Fruit fly (Drosophila melanogaster) whole organism, prepupa: Measurements from ENCODE around the gene CG13667.

Experiments
- Blimp-1 ChIP-seq: fragments of 200-800 bp; sonication (Bioruptor generic); optimal IDR thresholded peaks from 3 replicates; lab custom pipeline; 2017; ENCODE audit warnings: missing biosample characterization, missing genetic modification characterization, mild to moderate bottlenecking, moderate library complexity, missing genetic modification reagents
- CG10631 ChIP-seq: fragments of 200-800 bp; sonication (Bioruptor generic); optimal IDR thresholded peaks from 2 replicates; lab custom pipeline; 2016; ENCODE audit warnings: missing biosample characterization, missing genetic modification characterization
- CG11762 ChIP-seq: fragments of 200-800 bp; sonication (Bioruptor generic); optimal IDR thresholded peaks from 3 replicates; lab custom pipeline; 2016; ENCODE audit warnings: missing biosample characterization, missing genetic modification characterization; ENCODE audit not compliant: insufficient read depth
- CG11902 ChIP-seq: fragments of 200-800 bp; sonication (Bioruptor generic); optimal IDR thresholded peaks from 3 replicates; lab custom pipeline; 2016; ENCODE audit warnings: missing biosample characterization, missing genetic modification characterization
- CG15336 ChIP-seq: fragments of 200-800 bp; sonication (Bioruptor generic); IDR thresholded peaks from 2 replicates; pipeline ENCODE4 v1.3.6; 2022; ENCODE audit warnings: missing biosample characterization, missing genetic modification characterization
- CG1621 ChIP-seq: fragments of 200-800 bp; sonication (Bioruptor generic); optimal IDR thresholded peaks from 3 replicates; lab custom pipeline; 2018; ENCODE audit warnings: missing biosample characterization, mild to moderate bottlenecking, missing genetic modification characterization
- CG3032 ChIP-seq: fragments of 200-800 bp; optimal IDR thresholded peaks from 2 replicates; lab custom pipeline; 2019; ENCODE audit warnings: missing biosample characterization, mild to moderate bottlenecking, missing genetic modification characterization, moderate library complexity
- CG32006 ChIP-seq: fragments of 200-800 bp; sonication (Bioruptor generic); optimal IDR thresholded peaks from 3 replicates; lab custom pipeline; 2017; ENCODE audit warnings: missing biosample characterization, mild to moderate bottlenecking, missing genetic modification characterization
- CG3919 ChIP-seq: fragments of 200-800 bp; sonication (Bioruptor generic); optimal IDR thresholded peaks from 3 replicates; lab custom pipeline; 2016; ENCODE audit warnings: missing biosample characterization, missing genetic modification characterization
- CG4318 ChIP-seq: fragments of 200-800 bp; sonication (Bioruptor generic); optimal IDR thresholded peaks from 3 replicates; lab custom pipeline; 2017; ENCODE audit warnings: missing biosample characterization, mild to moderate bottlenecking, missing genetic modification characterization
- CG6163 ChIP-seq: fragments of 200-800 bp; sonication (Bioruptor generic); IDR thresholded peaks from 3 replicates; pipeline ENCODE4 v1.3.6; 2022; ENCODE audit warnings: missing biosample characterization, missing genetic modification characterization
- CG6276 ChIP-seq: fragments of 200-800 bp; sonication (Bioruptor generic); optimal IDR thresholded peaks from 2 replicates; lab custom pipeline; 2017; ENCODE audit warnings: missing biosample characterization, mild to moderate bottlenecking, missing genetic modification characterization
- CG6792 ChIP-seq: fragments of 200-800 bp; sonication (Bioruptor generic); optimal IDR thresholded peaks from 3 replicates; lab custom pipeline; 2016; ENCODE audit warnings: missing biosample characterization, missing genetic modification characterization
- CG6808 ChIP-seq: fragments of 200-800 bp; sonication (Bioruptor generic); optimal IDR thresholded peaks from 3 replicates; lab custom pipeline; 2017; ENCODE audit warnings: missing biosample characterization, missing genetic modification characterization, mild to moderate bottlenecking, moderate library complexity, missing genetic modification reagents
- CG6854 ChIP-seq: fragments of 200-800 bp; sonication (Bioruptor generic); optimal IDR thresholded peaks from 2 replicates; lab custom pipeline; 2017; ENCODE audit warnings: missing biosample characterization, mild to moderate bottlenecking, missing genetic modification characterization
- CG8319 ChIP-seq: fragments of 200-800 bp; sonication (Bioruptor generic); optimal IDR thresholded peaks from 3 replicates; lab custom pipeline; 2016; ENCODE audit warnings: missing biosample characterization, missing genetic modification characterization
- CG8632 ChIP-seq: fragments of 200-800 bp; sonication (Bioruptor generic); optimal IDR thresholded peaks from 3 replicates; lab custom pipeline; 2016; ENCODE audit warnings: missing biosample characterization, missing genetic modification characterization
- CG9139 ChIP-seq: fragments of 200-800 bp; sonication (Bioruptor generic); optimal IDR thresholded peaks from 3 replicates; lab custom pipeline; 2017; ENCODE audit warnings: missing biosample characterization, mild to moderate bottlenecking, missing genetic modification characterization
- Eip75B ChIP-seq: fragments of 200-800 bp; sonication (Bioruptor generic); optimal IDR thresholded peaks from 3 replicates; lab custom pipeline; 2016; ENCODE audit warnings: missing biosample characterization, missing genetic modification characterization
- Eip93F ChIP-seq: fragments of 200-800 bp; sonication (Bioruptor generic); optimal IDR thresholded peaks from 2 replicates; lab custom pipeline; 2016; ENCODE audit warnings: missing biosample characterization, mild to moderate bottlenecking, missing genetic modification characterization
- Ets96B ChIP-seq: fragments of 200-800 bp; optimal IDR thresholded peaks from 2 replicates; lab custom pipeline; 2019; ENCODE audit warnings: missing biosample characterization, mild to moderate bottlenecking, missing genetic modification characterization, moderate library complexity
- Hr39 ChIP-seq: fragments of 200-800 bp; sonication (Bioruptor generic); optimal IDR thresholded peaks from 2 replicates; lab custom pipeline; 2016; ENCODE audit warnings: missing biosample characterization, missing genetic modification characterization
- Hr4 ChIP-seq: fragments of 200-800 bp; sonication (Bioruptor generic); optimal IDR thresholded peaks from 3 replicates; lab custom pipeline; 2016; ENCODE audit warnings: missing biosample characterization, missing genetic modification characterization
- Smox ChIP-seq: fragments of 200-800 bp; sonication (Bioruptor generic); optimal IDR thresholded peaks from 3 replicates; lab custom pipeline; 2016; ENCODE audit warnings: missing biosample characterization, missing genetic modification characterization
- Sox102F ChIP-seq: fragments of 200-800 bp; sonication (Bioruptor generic); optimal IDR thresholded peaks from 2 replicates; lab custom pipeline; 2016; ENCODE audit warnings: missing biosample characterization, mild to moderate bottlenecking, missing genetic modification characterization
- Sox14 ChIP-seq: fragments of 200-800 bp; sonication (Bioruptor generic); optimal IDR thresholded peaks from 3 replicates; lab custom pipeline; 2016; ENCODE audit warnings: missing biosample characterization, missing genetic modification characterization
- Sox15 ChIP-seq: fragments of 200-800 bp; sonication (Bioruptor generic); optimal IDR thresholded peaks from 3 replicates; lab custom pipeline; 2016; ENCODE audit warnings: missing biosample characterization, missing genetic modification characterization
- achi ChIP-seq: fragments of 200-800 bp; sonication (Bioruptor generic); optimal IDR thresholded peaks from 3 replicates; lab custom pipeline; 2016; ENCODE audit warnings: missing biosample characterization, missing genetic modification characterization
- dsx ChIP-seq: fragments of 200-800 bp; optimal IDR thresholded peaks from 3 replicates; lab custom pipeline; 2019; ENCODE audit warnings: missing biosample characterization, mild to moderate bottlenecking, missing genetic modification characterization, moderate library complexity; ENCODE audit not compliant: poor library complexity, severe bottlenecking
- eg ChIP-seq: fragments of 200-800 bp; sonication (Bioruptor generic); IDR thresholded peaks from 3 replicates; pipeline ENCODE4 v1.3.6; 2022; ENCODE audit warnings: missing biosample characterization, missing genetic modification characterization
- fd59A ChIP-seq: fragments of 200-800 bp; sonication (Bioruptor generic); optimal IDR thresholded peaks from 2 replicates; lab custom pipeline; 2017; ENCODE audit warnings: missing biosample characterization, mild to moderate bottlenecking, missing genetic modification characterization, missing genetic modification reagents
- fd85E ChIP-seq: fragments of 200-800 bp; sonication (Bioruptor generic); optimal IDR thresholded peaks from 3 replicates; lab custom pipeline; 2016; ENCODE audit warnings: missing biosample characterization, missing genetic modification characterization
- fkh ChIP-seq: fragments of 200-800 bp; sonication (Bioruptor generic); optimal IDR thresholded peaks from 3 replicates; lab custom pipeline; 2017; ENCODE audit warnings: missing biosample characterization, mild to moderate bottlenecking, missing genetic modification characterization, moderate library complexity
- lz ChIP-seq: fragments of 200-800 bp; sonication (Bioruptor generic); optimal IDR thresholded peaks from 3 replicates; lab custom pipeline; 2016; ENCODE audit warnings: missing biosample characterization, missing genetic modification characterization
- net ChIP-seq: fragments of 200-800 bp; sonication (Bioruptor generic); optimal IDR thresholded peaks from 3 replicates; lab custom pipeline; 2016; ENCODE audit warnings: missing biosample characterization, missing genetic modification characterization
- pdm3 ChIP-seq: fragments of 200-800 bp; sonication (Bioruptor generic); optimal IDR thresholded peaks from 3 replicates; lab custom pipeline; 2016; ENCODE audit warnings: missing biosample characterization, missing genetic modification characterization
- spab ChIP-seq: fragments of 200-800 bp; sonication (Bioruptor generic); optimal IDR thresholded peaks from 2 replicates; lab custom pipeline; 2017; ENCODE audit warnings: missing biosample characterization, mild to moderate bottlenecking, missing genetic modification characterization, missing genetic modification reagents
- ss ChIP-seq, 2 experiments: fragments of 200-800 bp; sonication (Bioruptor generic); optimal IDR thresholded peaks; 2 replicates in 1 of 2; 3 replicates in 1 of 2; lab custom pipeline; 2017 to 2018; ENCODE audit warnings: mild to moderate bottlenecking in 2 of 2, missing biosample characterization in 2 of 2, missing genetic modification characterization in 2 of 2, moderate library complexity in 1 of 2
- svp ChIP-seq: fragments of 200-800 bp; sonication (Bioruptor generic); peaks from one replicate; lab custom pipeline; 2016; ENCODE audit warnings: missing biosample characterization, missing genetic modification characterization
- topi ChIP-seq: fragments of 200-800 bp; sonication (Bioruptor generic); optimal IDR thresholded peaks from 3 replicates; lab custom pipeline; 2016; ENCODE audit warnings: missing biosample characterization, missing genetic modification characterization
- vri ChIP-seq: fragments of 200-800 bp; sonication (Bioruptor generic); optimal IDR thresholded peaks from 3 replicates; lab custom pipeline; 2016; ENCODE audit warnings: missing biosample characterization, mild to moderate bottlenecking, missing genetic modification characterization

The CG13667 gene

dm6 chr3L:8418984-8419383 is 13.7 kb downstream of the CG13667 start (continued):
- peak; percentile 53 for TF ChIP-seq CG6792 (GFP tag; lab: Kevin White, UChicago)
- peak; percentile 82 for TF ChIP-seq CG3919 (GFP tag; lab: Kevin White, UChicago)
- peak; percentile 89 for TF ChIP-seq CG4318
- TF ChIP-seq CG10631 = peak; percentile 81
- peak; percentile 64 for TF ChIP-seq lz (GFP tag; lab: Kevin White, UChicago)
- TF ChIP-seq pdm3 (GFP tag; lab: Kevin White, UChicago) = peak; percentile 78
- no peak for TF ChIP-seq vri
- peak; percentile 95 for TF ChIP-seq Hr4

- TF ChIP-seq CG15336 (GFP tag; lab: Robert Waterston, UW) = 0 out of 2 replicates have a peak, but pooled peaks have one; percentile 10
- TF ChIP-seq CG8632 = no peak
- peak in 1 of 2 experiments; percentile 16 for TF ChIP-seq ss (GFP tag; optimal IDR thresholded peaks at IDR 0.05; lab: Kevin White, UChicago)
- TF ChIP-seq eg (GFP tag; lab: Robert Waterston, UW) = peak; percentile 23; the same call in 1 of the 3 replicates
- no peak for TF ChIP-seq CG1621
- no peak for TF ChIP-seq Sox102F (GFP tag; lab: Kevin White, UChicago)
Observed at dm6 chr3L:8419622-8420176, 14.4 kb downstream of the CG13667 start.

DNA sequence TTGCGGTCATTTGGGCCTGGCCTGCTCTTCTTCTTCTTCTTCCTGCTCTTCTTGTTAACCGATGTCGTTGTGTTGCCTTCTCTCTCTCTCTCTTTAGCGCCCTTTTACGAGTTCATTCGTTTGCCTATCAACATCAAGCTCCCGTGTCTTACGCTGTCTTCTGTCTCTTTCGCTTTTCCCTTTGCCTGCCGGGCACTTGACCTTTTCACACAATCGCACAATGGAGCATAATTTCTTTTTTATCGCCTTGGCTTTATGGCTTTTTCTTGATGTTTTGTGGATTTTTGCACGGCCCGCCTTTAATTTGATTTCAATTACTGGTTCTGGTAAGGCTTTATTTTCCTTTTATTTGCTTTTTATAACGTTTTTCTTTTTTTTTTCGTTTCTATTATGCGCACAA is 16.1 kb downstream of the CG13667 start:
- TF ChIP-seq vri = no peak
- peak; percentile 88 for TF ChIP-seq svp (GFP tag; lab: Kevin White, UChicago)

DNA sequence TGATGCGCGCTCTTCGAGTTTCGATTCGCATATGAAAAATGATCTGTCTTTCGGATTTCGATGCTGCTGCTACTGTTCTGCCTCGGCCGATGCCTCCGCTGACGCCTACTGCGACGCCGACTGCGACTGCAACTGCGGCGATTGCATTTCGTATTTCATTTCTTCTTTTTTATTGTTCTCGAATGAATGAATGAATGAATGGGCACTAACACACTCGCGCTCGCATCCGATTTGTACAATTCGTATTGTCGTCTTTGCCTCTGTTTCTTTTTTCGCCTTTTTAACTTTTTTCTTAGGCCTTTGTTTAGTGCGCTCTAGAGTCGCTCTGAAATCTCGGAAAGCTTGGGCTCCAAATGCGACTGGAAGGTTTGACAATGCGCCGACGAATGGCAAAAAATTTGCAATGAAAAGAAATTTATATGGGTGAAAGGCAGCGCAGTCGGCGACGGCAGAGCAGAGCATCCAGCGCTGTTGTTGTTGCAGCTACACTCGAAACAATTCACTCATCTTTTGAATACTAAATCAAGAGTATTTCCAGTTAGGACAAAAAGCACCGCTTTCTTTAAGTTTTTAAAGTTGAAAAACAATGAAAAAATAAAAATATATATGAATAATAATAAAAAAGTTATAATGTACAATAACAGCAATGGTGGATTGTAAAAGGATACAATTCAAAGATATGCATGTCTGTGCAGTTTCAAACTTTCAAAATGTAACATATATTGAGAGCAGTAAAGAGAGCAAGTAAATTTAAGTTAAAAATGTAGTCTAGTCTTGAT is 16.7 kb downstream of the CG13667 start, which contains the start of gene CG32354:
Gene CG32354 (minus strand): TSS at position 398 of the 779 bp plus-strand sequence.
- TF ChIP-seq Sox15 (GFP tag; lab: Kevin White, UChicago) (no peak), CG6276 (peak; percentile 68), CG9139 (GFP tag; lab: Kevin White, UChicago) (peak; percentile 10), CG32006 (peak; percentile 90), CG4318 (peak; percentile 75), CG10631 (peak; percentile 27), fkh (GFP tag; lab: Kevin White, UChicago) (no peak), ss (GFP tag; optimal IDR thresholded peaks at IDR 0.05; lab: Kevin White, UChicago) (peak; percentile 21 to 65), CG8632 (no peak), CG8319 (GFP tag; lab: Kevin White, UChicago) (no peak), CG3919 (GFP tag; lab: Kevin White, UChicago) (peak; percentile 30), Eip93F (GFP tag; lab: Kevin White, UChicago) (no peak), CG6854 (GFP tag; lab: Kevin White, UChicago) (no peak), lz (GFP tag; lab: Kevin White, UChicago) (no peak), fd85E (GFP tag; lab: Kevin White, UChicago) (no peak), Smox (GFP tag; lab: Kevin White, UChicago) (no peak), CG11902 (no peak), spab (GFP tag; lab: Kevin White, UChicago) (no peak), fd59A (GFP tag; lab: Kevin White, UChicago) (no peak), achi (GFP tag; lab: Kevin White, UChicago) (peak; percentile 5), Hr39 (GFP tag; lab: Kevin White, UChicago) (no peak), Sox14 (GFP tag; lab: Kevin White, UChicago) (peak; percentile 14), net (GFP tag; lab: Kevin White, UChicago) (peak; percentile 21), CG6808 (peak; percentile 25), CG11762 (no peak), vri (no peak), Eip75B (GFP tag; lab: Kevin White, UChicago) (peak; percentile 5), topi (GFP tag; lab: Kevin White, UChicago) (peak; percentile 25), CG6163 (GFP tag; lab: Robert Waterston, UW) (peak; percentile 63; the same call in 2 of the 3 replicates), svp (GFP tag; lab: Kevin White, UChicago) (peak; percentile 53), CG3032 (tag; lab: Kevin White, UChicago) (peak; percentile 4), dsx (GFP tag; lab: Kevin White, UChicago) (peak; percentile 15), Blimp-1 (no peak), eg (GFP tag; lab: Robert Waterston, UW) (0 out of 3 replicates have a peak, but pooled peaks have one; percentile 43), Ets96B (tag; lab: Kevin White, UChicago) (no peak), CG1621 (peak; percentile 17), Hr4 (peak; percentile 72)
